Worm (Caenorhabditis elegans): ENCODE results near the gene ZK287.7.

ce11 chrV:9672495-9672894, 20.4 kb upstream of the ZK287.7 start:
- no peak for TF ChIP-seq ama-1 (optimal IDR thresholded peaks at IDR 0.05)
- TF ChIP-seq php-3 (GFP tag; IDR thresholded peaks at IDR 0.05) = peak; percentile 50
- TF ChIP-seq aha-1 (tag) = no peak
- TF ChIP-seq pqm-1 (tag; optimal IDR thresholded peaks at IDR 0.05) = peak; percentile 30
- TF ChIP-seq spr-3 (GFP tag; optimal IDR thresholded peaks at IDR 0.05) = no peak
- TF ChIP-seq ces-1 (GFP tag; optimal IDR thresholded peaks at IDR 0.05) = no peak
- no peak for TF ChIP-seq fkh-10 (GFP tag; optimal IDR thresholded peaks at IDR 0.05)
- no peak for TF ChIP-seq lsy-2 (tag; optimal IDR thresholded peaks at IDR 0.05)
- TF ChIP-seq nhr-237 (tag; optimal IDR thresholded peaks at IDR 0.05) = no peak
